Fruit fly (Drosophila melanogaster) whole organism, embryonic: Measurements from ENCODE around the gene CG4020.

Source experiments
- CG1024 ChIP-seq: fragments of 200-800 bp; sonication (Bioruptor generic); IDR thresholded peaks from 2 replicates; pipeline ENCODE4 v1.3.6; 2022; ENCODE audit warnings: missing biosample characterization, missing genetic modification characterization
- CG10431 ChIP-seq: fragments of 200-800 bp; sonication (Bioruptor generic); optimal IDR thresholded peaks from 3 replicates; lab custom pipeline; 2018; ENCODE audit warnings: missing biosample characterization, mild to moderate bottlenecking, missing genetic modification characterization
- CG11695 ChIP-seq: fragments of 200-800 bp; sonication (Bioruptor generic); IDR thresholded peaks from 3 replicates; pipeline ENCODE4 v1.3.6; 2022; ENCODE audit warnings: missing biosample characterization, missing genetic modification characterization
- CG11696 ChIP-seq: fragments of 200-800 bp; sonication (Bioruptor generic); IDR thresholded peaks from 2 replicates; pipeline ENCODE4 v1.3.6; 2022; ENCODE audit warnings: missing biosample characterization, missing genetic modification characterization
- CG12236 ChIP-seq: fragments of 200-800 bp; sonication (Bioruptor generic); optimal IDR thresholded peaks from 2 replicates; lab custom pipeline; 2016; ENCODE audit warnings: missing biosample characterization, missing genetic modification characterization
- CG13424 ChIP-seq: fragments of 200-800 bp; sonication (Bioruptor generic); optimal IDR thresholded peaks from 2 replicates; lab custom pipeline; 2019; ENCODE audit warnings: missing biosample characterization, mild to moderate bottlenecking, missing genetic modification characterization, moderate library complexity
- CG1529 ChIP-seq: fragments of 200-800 bp; sonication (Bioruptor generic); optimal IDR thresholded peaks from 3 replicates; lab custom pipeline; 2018; ENCODE audit warnings: missing biosample characterization, missing genetic modification characterization
- CG1647 ChIP-seq: fragments of 200-800 bp; sonication (Bioruptor generic); optimal IDR thresholded peaks from 3 replicates; lab custom pipeline; 2016; ENCODE audit warnings: missing biosample characterization, missing genetic modification characterization
- CG17912 ChIP-seq: fragments of 200-800 bp; sonication (Bioruptor generic); optimal IDR thresholded peaks from 2 replicates; lab custom pipeline; 2018; ENCODE audit warnings: missing biosample characterization, mild to moderate bottlenecking, missing genetic modification characterization
- CG4360 ChIP-seq: fragments of 200-800 bp; sonication (Bioruptor generic); IDR thresholded peaks from 2 replicates; pipeline ENCODE4 v1.3.6; 2022; ENCODE audit warnings: missing biosample characterization, missing genetic modification characterization
- CG7556 ChIP-seq: fragments of 200-800 bp; sonication (Bioruptor generic); optimal IDR thresholded peaks from 2 replicates; lab custom pipeline; 2017; ENCODE audit warnings: missing biosample characterization, mild to moderate bottlenecking, missing genetic modification characterization
- CG7839 ChIP-seq: fragments of 200-800 bp; sonication (Bioruptor generic); optimal IDR thresholded peaks from 3 replicates; lab custom pipeline; 2018; ENCODE audit warnings: missing biosample characterization, mild to moderate bottlenecking, missing genetic modification characterization, moderate library complexity
- CG7963 ChIP-seq: fragments of 200-800 bp; sonication (Bioruptor generic); IDR thresholded peaks from 3 replicates; pipeline ENCODE4 v1.3.6; 2022; ENCODE audit warnings: missing biosample characterization, missing genetic modification characterization; ENCODE audit not compliant: partially characterized antibody
- CG8290 ChIP-seq, 3 experiments: fragments of 200-800 bp; sonication (Bioruptor generic); optimal IDR thresholded peaks; 2 replicates each; lab custom pipeline; 2016 to 2019; ENCODE audit warnings: missing biosample characterization in 3 of 3, missing genetic modification characterization in 3 of 3, mild to moderate bottlenecking in 2 of 3, moderate library complexity in 1 of 3
- CG8944 ChIP-seq: fragments of 200-800 bp; sonication (Bioruptor generic); optimal IDR thresholded peaks from 3 replicates; lab custom pipeline; 2016; ENCODE audit warnings: missing biosample characterization, missing genetic modification characterization
- CG9609 ChIP-seq: fragments of 200-800 bp; sonication (Bioruptor generic); optimal IDR thresholded peaks from 3 replicates; lab custom pipeline; 2016; ENCODE audit warnings: missing biosample characterization, missing genetic modification characterization
- CTCF ChIP-seq: fragments of 200-800 bp; sonication (Bioruptor generic); optimal IDR thresholded peaks from 2 replicates; lab custom pipeline; 2017; ENCODE audit warnings: missing biosample characterization, mild to moderate bottlenecking, missing genetic modification characterization, moderate library complexity
- D19B ChIP-seq: fragments of 200-800 bp; sonication (Bioruptor generic); optimal IDR thresholded peaks from 2 replicates; lab custom pipeline; 2017; ENCODE audit warnings: missing biosample characterization, mild to moderate bottlenecking, missing genetic modification characterization
- E2f1 ChIP-seq: fragments of 200-800 bp; sonication (Bioruptor generic); IDR thresholded peaks from 2 replicates; pipeline ENCODE4 v1.3.6; 2022; ENCODE audit warnings: missing biosample characterization, missing genetic modification characterization
- Fer2 ChIP-seq: fragments of 200-800 bp; sonication (Bioruptor generic); optimal IDR thresholded peaks from 2 replicates; lab custom pipeline; 2018; ENCODE audit warnings: missing biosample characterization, mild to moderate bottlenecking, missing genetic modification characterization, moderate library complexity
- H15 ChIP-seq: fragments of 200-800 bp; sonication (Bioruptor generic); IDR thresholded peaks from 3 replicates; pipeline ENCODE4 v1.3.6; 2022; ENCODE audit warnings: missing biosample characterization, missing genetic modification characterization
- HHEX ChIP-seq: fragments of 200-800 bp; sonication (Bioruptor generic); optimal IDR thresholded peaks from 3 replicates; lab custom pipeline; 2017; ENCODE audit warnings: missing biosample characterization, mild to moderate bottlenecking, missing genetic modification characterization, missing genetic modification reagents
- Hr3 ChIP-seq: fragments of 200-800 bp; sonication (Bioruptor generic); optimal IDR thresholded peaks from 3 replicates; lab custom pipeline; 2016; ENCODE audit warnings: missing biosample characterization, missing genetic modification characterization
- Med ChIP-seq: fragments of 200-800 bp; sonication (Bioruptor generic); peaks from one replicate; lab custom pipeline; 2016; ENCODE audit warnings: missing biosample characterization, missing genetic modification characterization, mild to moderate bottlenecking, inconsistent platforms, moderate library complexity
- Neu2 ChIP-seq: fragments of 200-800 bp; sonication (Bioruptor generic); optimal IDR thresholded peaks from 3 replicates; lab custom pipeline; 2016; ENCODE audit warnings: missing biosample characterization, missing genetic modification characterization, borderline replicate concordance
- Nf-YA ChIP-seq: fragments of 200-800 bp; sonication (Bioruptor generic); IDR thresholded peaks from 2 replicates; pipeline ENCODE4 v1.3.6; 2022; ENCODE audit warnings: missing biosample characterization, missing genetic modification characterization
- Nf-YB ChIP-seq: fragments of 200-800 bp; sonication (Bioruptor generic); optimal IDR thresholded peaks from 3 replicates; lab custom pipeline; 2019; ENCODE audit warnings: missing biosample characterization, mild to moderate bottlenecking, missing genetic modification characterization, moderate library complexity
- Optix ChIP-seq: fragments of 200-800 bp; sonication (Bioruptor generic); IDR thresholded peaks from 3 replicates; pipeline ENCODE4 v1.3.6; 2022; ENCODE audit warnings: missing biosample characterization, missing genetic modification characterization
- Sox102F ChIP-seq: fragments of 200-800 bp; sonication (Bioruptor generic); optimal IDR thresholded peaks from 2 replicates; lab custom pipeline; 2018; ENCODE audit warnings: missing biosample characterization, mild to moderate bottlenecking, missing genetic modification characterization, moderate library complexity
- Stat92E ChIP-seq, 3 experiments: fragments of >200 bp in 2 of 3; fragments of 200-800 bp in 1 of 3; sonication (Bioruptor generic) in 1 of 3; optimal IDR thresholded peaks; 2 replicates each; lab custom pipeline; 2017 to 2019; ENCODE audit warnings: missing biosample characterization in 3 of 3, missing genetic modification characterization in 3 of 3, mild to moderate bottlenecking in 1 of 3, moderate library complexity in 1 of 3
- Trl ChIP-seq, 3 experiments: fragments of >200 bp in 2 of 3; fragments of 200-800 bp in 1 of 3; sonication (Bioruptor generic) in 1 of 3; optimal IDR thresholded peaks; 2 replicates in 1 of 3; 3 replicates in 2 of 3; lab custom pipeline; 2016 to 2017; ENCODE audit warnings: missing biosample characterization in 1 of 3, missing genetic modification characterization in 1 of 3
- az2 ChIP-seq: fragments of 200-800 bp; sonication (Bioruptor generic); optimal IDR thresholded peaks from 3 replicates; lab custom pipeline; 2016; ENCODE audit warnings: missing biosample characterization, missing genetic modification characterization
- bcd ChIP-seq: fragments of 200-800 bp; sonication (Bioruptor generic); optimal IDR thresholded peaks from 2 replicates; lab custom pipeline; 2017; ENCODE audit warnings: missing biosample characterization, mild to moderate bottlenecking, missing genetic modification characterization
- dimm ChIP-seq: fragments of 200-800 bp; sonication (Bioruptor generic); IDR thresholded peaks from 2 replicates; pipeline ENCODE4 v1.3.6; 2022; ENCODE audit warnings: missing biosample characterization, missing genetic modification characterization
- ems ChIP-seq: fragments of 200-800 bp; sonication (Bioruptor generic); optimal IDR thresholded peaks from 3 replicates; lab custom pipeline; 2016; ENCODE audit warnings: missing biosample characterization, missing genetic modification characterization
- eyg ChIP-seq: fragments of 200-800 bp; sonication (Bioruptor generic); optimal IDR thresholded peaks from 3 replicates; lab custom pipeline; 2016; ENCODE audit warnings: missing biosample characterization, missing genetic modification characterization
- hkb ChIP-seq, 2 experiments: fragments of 200-800 bp in 1 of 2; fragments of >200 bp in 1 of 2; sonication (Bioruptor generic) in 1 of 2; IDR thresholded peaks in 1 of 2; optimal IDR thresholded peaks in 1 of 2; 2 replicates each; pipeline versions ENCODE4 v1.3.6 to Lab custom; 2017 to 2022; ENCODE audit warnings: missing biosample characterization in 1 of 2, missing genetic modification characterization in 1 of 2
- inv ChIP-seq: fragments of 200-800 bp; sonication (Bioruptor generic); IDR thresholded peaks from 2 replicates; pipeline ENCODE4 v1.3.6; 2022; ENCODE audit warnings: missing biosample characterization, missing genetic modification characterization; ENCODE audit not compliant: partially characterized antibody
- jing ChIP-seq: fragments of 200-800 bp; sonication (Bioruptor generic); optimal IDR thresholded peaks from 2 replicates; lab custom pipeline; 2018; ENCODE audit warnings: missing biosample characterization, mild to moderate bottlenecking, missing genetic modification characterization
- luna ChIP-seq: fragments of 200-800 bp; sonication (Bioruptor generic); optimal IDR thresholded peaks from 2 replicates; lab custom pipeline; 2016; ENCODE audit warnings: missing biosample characterization, missing genetic modification characterization
- nerfin-2 ChIP-seq: fragments of 200-800 bp; sonication (Bioruptor generic); IDR thresholded peaks from 2 replicates; pipeline ENCODE4 v1.3.6; 2022; ENCODE audit warnings: missing biosample characterization, missing genetic modification characterization; ENCODE audit not compliant: partially characterized antibody
- pb ChIP-seq: fragments of 200-800 bp; sonication (Bioruptor generic); optimal IDR thresholded peaks from 3 replicates; lab custom pipeline; 2016; ENCODE audit warnings: missing biosample characterization, missing genetic modification characterization
- psq ChIP-seq: fragments of 200-800 bp; sonication (Bioruptor generic); optimal IDR thresholded peaks from 2 replicates; lab custom pipeline; 2017; ENCODE audit warnings: missing biosample characterization, missing genetic modification characterization
- seq ChIP-seq: fragments of 200-800 bp; sonication (Bioruptor generic); IDR thresholded peaks from 2 replicates; pipeline ENCODE4 v1.3.6; 2022; ENCODE audit warnings: missing biosample characterization, missing genetic modification characterization
- slou ChIP-seq: fragments of 200-800 bp; sonication (Bioruptor generic); optimal IDR thresholded peaks from 3 replicates; lab custom pipeline; 2016; ENCODE audit warnings: missing biosample characterization, missing genetic modification characterization
- vvl ChIP-seq: fragments of 200-800 bp; sonication (Bioruptor generic); IDR thresholded peaks from 2 replicates; pipeline ENCODE4 v1.3.6; 2022; ENCODE audit warnings: missing biosample characterization, missing genetic modification characterization
- wek ChIP-seq: fragments of 200-800 bp; sonication (Bioruptor generic); optimal IDR thresholded peaks from 3 replicates; lab custom pipeline; 2018; ENCODE audit warnings: missing biosample characterization, mild to moderate bottlenecking, missing genetic modification characterization, moderate library complexity

Gene CG4020

dm6 chrX:5900146-5901093 is 5.1 kb upstream of the CG4020 start, which contains the start of gene Act5C (continued):
- peak; percentile 90 for TF ChIP-seq CG11695 (GFP tag; lab: Robert Waterston, UW)
- no peak for TF ChIP-seq CG7963
- peak; percentile 70 for TF ChIP-seq dimm (GFP tag; lab: Robert Waterston, UW)
- peak; percentile 92 for TF ChIP-seq CG7556
- peak; percentile 95 for TF ChIP-seq ems (GFP tag; lab: Kevin White, UChicago)
- TF ChIP-seq CG1647 (GFP tag; lab: Kevin White, UChicago): peak; percentile 92
- peak; percentile 91 for TF ChIP-seq jing (GFP tag; lab: Kevin White, UChicago)
- TF ChIP-seq psq (GFP tag; lab: Kevin White, UChicago): peak; percentile 74
- peak; percentile 86 for TF ChIP-seq eyg (GFP tag; lab: Kevin White, UChicago)
- TF ChIP-seq CTCF (GFP tag; lab: Kevin White, UChicago): peak; percentile 47
- TF ChIP-seq Neu2 (GFP tag; lab: Kevin White, UChicago): peak; percentile 79
- peak; percentile 96 for TF ChIP-seq CG7839 (tag; lab: Kevin White, UChicago)
- TF ChIP-seq Trl (optimal IDR thresholded peaks at IDR 0.05; lab: Kevin White, UChicago): peak; percentile 52 to 68
- TF ChIP-seq Trl (GFP tag; optimal IDR thresholded peaks at IDR 0.05; lab: Kevin White, UChicago): peak; percentile 96
- TF ChIP-seq D19B: peak; percentile 76
- TF ChIP-seq pb: peak; percentile 84
- peak; percentile 93 for TF ChIP-seq CG9609
- TF ChIP-seq Hr3 (GFP tag; lab: Kevin White, UChicago): peak; percentile 93
- TF ChIP-seq hkb (optimal IDR thresholded peaks at IDR 0.05; lab: Kevin White, UChicago): no peak
- TF ChIP-seq hkb (GFP tag; IDR thresholded peaks at IDR 0.05; lab: Robert Waterston, UW): peak; percentile 94
- TF ChIP-seq wek (GFP tag; lab: Kevin White, UChicago): peak; percentile 87
- peak in 1 of 3 experiments; percentile 82 for TF ChIP-seq Stat92E (GFP tag; optimal IDR thresholded peaks at IDR 0.05; lab: Kevin White, UChicago)
- peak; percentile 92 for TF ChIP-seq Optix
- peak; percentile 94 for TF ChIP-seq CG8944 (GFP tag; lab: Kevin White, UChicago)
- peak; percentile 94 for TF ChIP-seq Sox102F (GFP tag; lab: Kevin White, UChicago)
- TF ChIP-seq CG11696: peak; percentile 78
- TF ChIP-seq CG13424 (tag; lab: Kevin White, UChicago): peak; percentile 93
- TF ChIP-seq vvl (GFP tag; lab: Robert Waterston, UW): peak; percentile 97
- peak; percentile 90 for TF ChIP-seq HHEX (GFP tag; lab: Kevin White, UChicago)
- peak; percentile 99 for TF ChIP-seq Med (GFP tag; lab: Kevin White, UChicago)
- peak; percentile 86 for TF ChIP-seq Nf-YA (GFP tag; lab: Robert Waterston, UW)
- TF ChIP-seq CG8290 (GFP tag; optimal IDR thresholded peaks at IDR 0.05; lab: Kevin White, UChicago): peak; percentile 90
- TF ChIP-seq CG8290 (tag; optimal IDR thresholded peaks at IDR 0.05; lab: Kevin White, UChicago): peak; percentile 11 to 99
- TF ChIP-seq CG10431 (GFP tag; lab: Kevin White, UChicago): peak; percentile 55
- no peak for TF ChIP-seq inv
- peak; percentile 81 for TF ChIP-seq Nf-YB
- TF ChIP-seq luna (GFP tag; lab: Kevin White, UChicago): peak; percentile 81
- TF ChIP-seq H15: peak; percentile 88
- peak; percentile 87 for TF ChIP-seq seq (GFP tag; lab: Robert Waterston, UW)
- TF ChIP-seq E2f1 (GFP tag; lab: Robert Waterston, UW): peak; percentile 92
- TF ChIP-seq CG4360 (GFP tag; lab: Robert Waterston, UW): peak; percentile 72; the same call in 1 of the 2 replicates
- no peak for TF ChIP-seq nerfin-2 (GFP tag; lab: Robert Waterston, UW)
- TF ChIP-seq CG1024 (GFP tag; lab: Robert Waterston, UW): peak; percentile 83
- TF ChIP-seq CG17912 (GFP tag; lab: Kevin White, UChicago): no peak
- peak; percentile 94 for TF ChIP-seq az2 (GFP tag; lab: Kevin White, UChicago)
- TF ChIP-seq slou (GFP tag; lab: Kevin White, UChicago): peak; percentile 82
- peak; percentile 59 for TF ChIP-seq Fer2 (tag; lab: Kevin White, UChicago)
- TF ChIP-seq CG12236 (GFP tag; lab: Kevin White, UChicago): peak; percentile 90
- TF ChIP-seq bcd (GFP tag; lab: Kevin White, UChicago): peak; percentile 94
- peak; percentile 90 for TF ChIP-seq CG1529 (GFP tag; lab: Kevin White, UChicago)
